Fruit fly (Drosophila melanogaster) whole organism, embryonic: ENCODE measurements around the gene CG31141.
A peak's percentile ranks its signal among the peaks of the same experiment; 100 is the strongest.

ENCODE experiments used
- Antp ChIP-seq: fragments of 200-800 bp; sonication (Bioruptor generic); optimal IDR thresholded peaks from 3 replicates; lab custom pipeline; 2016; ENCODE audit warnings: missing biosample characterization, missing genetic modification characterization
- CG10431 ChIP-seq: fragments of 200-800 bp; sonication (Bioruptor generic); optimal IDR thresholded peaks from 3 replicates; lab custom pipeline; 2018; ENCODE audit warnings: missing biosample characterization, mild to moderate bottlenecking, missing genetic modification characterization
- CG11696 ChIP-seq: fragments of 200-800 bp; sonication (Bioruptor generic); IDR thresholded peaks from 2 replicates; pipeline ENCODE4 v1.3.6; 2022; ENCODE audit warnings: missing biosample characterization, missing genetic modification characterization
- CG12942 ChIP-seq: fragments of 200-800 bp; sonication (Bioruptor generic); optimal IDR thresholded peaks from 3 replicates; lab custom pipeline; 2016; ENCODE audit warnings: missing biosample characterization, missing genetic modification characterization
- CG13624 ChIP-seq: fragments of 200-800 bp; sonication (Bioruptor generic); optimal IDR thresholded peaks from 2 replicates; lab custom pipeline; 2016; ENCODE audit warnings: missing biosample characterization, missing genetic modification characterization
- CG13894 ChIP-seq: fragments of 200-800 bp; sonication (Bioruptor generic); optimal IDR thresholded peaks from 3 replicates; lab custom pipeline; 2018; ENCODE audit warnings: missing biosample characterization, mild to moderate bottlenecking, missing genetic modification characterization, moderate library complexity
- CG15011 ChIP-seq: fragments of 200-800 bp; sonication (Bioruptor generic); optimal IDR thresholded peaks from 3 replicates; lab custom pipeline; 2018; ENCODE audit warnings: missing biosample characterization, mild to moderate bottlenecking, missing genetic modification characterization
- CG1529 ChIP-seq: fragments of 200-800 bp; sonication (Bioruptor generic); optimal IDR thresholded peaks from 3 replicates; lab custom pipeline; 2018; ENCODE audit warnings: missing biosample characterization, missing genetic modification characterization
- CG16815 ChIP-seq: fragments of 200-800 bp; sonication (Bioruptor generic); optimal IDR thresholded peaks from 3 replicates; lab custom pipeline; 2017; ENCODE audit warnings: missing biosample characterization, mild to moderate bottlenecking, missing genetic modification characterization
- CG18619 ChIP-seq: fragments of 200-800 bp; sonication (Bioruptor generic); optimal IDR thresholded peaks from 3 replicates; lab custom pipeline; 2017; ENCODE audit warnings: missing biosample characterization, mild to moderate bottlenecking, missing genetic modification characterization
- CG2116 ChIP-seq: fragments of 200-800 bp; sonication (Bioruptor generic); optimal IDR thresholded peaks from 3 replicates; lab custom pipeline; 2018; ENCODE audit warnings: missing biosample characterization, mild to moderate bottlenecking, missing genetic modification characterization
- CG30403 ChIP-seq: fragments of 200-800 bp; sonication (Bioruptor generic); optimal IDR thresholded peaks from 3 replicates; lab custom pipeline; 2016; ENCODE audit warnings: missing biosample characterization, missing genetic modification characterization
- CG3847 ChIP-seq: fragments of 200-800 bp; sonication (Bioruptor generic); IDR thresholded peaks from 2 replicates; pipeline ENCODE4 v1.3.6; 2022; ENCODE audit warnings: missing biosample characterization, missing genetic modification characterization
- CG42726 ChIP-seq: fragments of 200-800 bp; sonication (Bioruptor generic); IDR thresholded peaks from 2 replicates; pipeline ENCODE4 v1.3.6; 2022; ENCODE audit warnings: missing biosample characterization, missing genetic modification characterization; ENCODE audit not compliant: partially characterized antibody
- CG4854 ChIP-seq: fragments of 200-800 bp; sonication (Bioruptor generic); optimal IDR thresholded peaks from 2 replicates; lab custom pipeline; 2016; ENCODE audit warnings: missing biosample characterization, missing genetic modification characterization, inconsistent platforms
- CG6683 ChIP-seq: fragments of 200-800 bp; sonication (Bioruptor generic); optimal IDR thresholded peaks from 2 replicates; lab custom pipeline; 2017; ENCODE audit warnings: missing biosample characterization, mild to moderate bottlenecking, missing genetic modification characterization, missing genetic modification reagents
- CG6765 ChIP-seq: fragments of 200-800 bp; sonication (Bioruptor generic); optimal IDR thresholded peaks from 3 replicates; lab custom pipeline; 2017; ENCODE audit warnings: missing biosample characterization, mild to moderate bottlenecking, missing genetic modification characterization
- CG8359 ChIP-seq: fragments of 200-800 bp; sonication (Bioruptor generic); optimal IDR thresholded peaks from 2 replicates; lab custom pipeline; 2017; ENCODE audit warnings: missing biosample characterization, mild to moderate bottlenecking, missing genetic modification characterization, borderline replicate concordance
- CG9876 ChIP-seq: fragments of 200-800 bp; sonication (Bioruptor generic); optimal IDR thresholded peaks from 2 replicates; lab custom pipeline; 2016; ENCODE audit warnings: missing biosample characterization, missing genetic modification characterization
- CoRest ChIP-seq: fragments of 200-800 bp; sonication (Bioruptor generic); optimal IDR thresholded peaks from 3 replicates; lab custom pipeline; 2018; ENCODE audit warnings: missing biosample characterization, mild to moderate bottlenecking, missing genetic modification characterization, moderate library complexity
- Doc2 ChIP-seq: fragments of 200-800 bp; sonication (Bioruptor generic); IDR thresholded peaks from 2 replicates; pipeline ENCODE4 v1.3.6; 2022; ENCODE audit warnings: missing biosample characterization, missing genetic modification characterization
- Dref ChIP-seq: fragments of 200-800 bp; sonication (Bioruptor generic); IDR thresholded peaks from 2 replicates; pipeline ENCODE4 v1.3.6; 2022; ENCODE audit warnings: missing biosample characterization, missing genetic modification characterization
- Gsc ChIP-seq: fragments of 200-800 bp; sonication (Bioruptor generic); IDR thresholded peaks from 2 replicates; pipeline ENCODE4 v1.3.6; 2022; ENCODE audit warnings: missing biosample characterization, missing genetic modification characterization
- HLH54F ChIP-seq: fragments of 200-800 bp; sonication (Bioruptor generic); optimal IDR thresholded peaks from 3 replicates; lab custom pipeline; 2016; ENCODE audit warnings: missing biosample characterization, missing genetic modification characterization
- Hsf ChIP-seq: fragments of 200-800 bp; sonication (Bioruptor generic); optimal IDR thresholded peaks from 3 replicates; lab custom pipeline; 2016; ENCODE audit warnings: missing biosample characterization, missing genetic modification characterization
- Jarid2 ChIP-seq: fragments of 200-800 bp; sonication (Bioruptor generic); optimal IDR thresholded peaks from 3 replicates; lab custom pipeline; 2017; ENCODE audit warnings: mild to moderate bottlenecking, missing biosample characterization, missing genetic modification reagents, missing genetic modification characterization
- Lpt ChIP-seq: fragments of >200 bp; optimal IDR thresholded peaks from 2 replicates; lab custom pipeline; 2018; ENCODE audit warnings: missing biosample characterization, missing genetic modification characterization
- MESR4 ChIP-seq: fragments of 200-800 bp; sonication (Bioruptor generic); optimal IDR thresholded peaks from 2 replicates; lab custom pipeline; 2018; ENCODE audit warnings: missing biosample characterization, mild to moderate bottlenecking, missing genetic modification characterization, moderate library complexity
- Meics ChIP-seq: fragments of 200-800 bp; sonication (Bioruptor generic); optimal IDR thresholded peaks from 2 replicates; lab custom pipeline; 2017; ENCODE audit warnings: missing biosample characterization, mild to moderate bottlenecking, missing genetic modification characterization
- Neu2 ChIP-seq: fragments of 200-800 bp; sonication (Bioruptor generic); optimal IDR thresholded peaks from 3 replicates; lab custom pipeline; 2016; ENCODE audit warnings: missing biosample characterization, missing genetic modification characterization, borderline replicate concordance
- Nf-YB ChIP-seq: fragments of 200-800 bp; sonication (Bioruptor generic); optimal IDR thresholded peaks from 3 replicates; lab custom pipeline; 2019; ENCODE audit warnings: missing biosample characterization, mild to moderate bottlenecking, missing genetic modification characterization, moderate library complexity
- Optix ChIP-seq: fragments of 200-800 bp; sonication (Bioruptor generic); IDR thresholded peaks from 3 replicates; pipeline ENCODE4 v1.3.6; 2022; ENCODE audit warnings: missing biosample characterization, missing genetic modification characterization
- PHDP ChIP-seq: fragments of 200-800 bp; sonication (Bioruptor generic); optimal IDR thresholded peaks from 3 replicates; lab custom pipeline; 2018; ENCODE audit warnings: missing biosample characterization, mild to moderate bottlenecking, missing genetic modification characterization, moderate library complexity
- Ravus ChIP-seq: fragments of 200-800 bp; sonication (Bioruptor generic); IDR thresholded peaks from 2 replicates; pipeline ENCODE4 v1.3.6; 2022; ENCODE audit warnings: missing biosample characterization, missing genetic modification characterization
- bsh ChIP-seq, 2 experiments: fragments of 200-800 bp; sonication (Bioruptor generic); optimal IDR thresholded peaks; 2 replicates each; lab custom pipeline; 2017 to 2018; ENCODE audit warnings: mild to moderate bottlenecking in 2 of 2, missing biosample characterization in 2 of 2, missing genetic modification characterization in 2 of 2, moderate library complexity in 1 of 2
- cato ChIP-seq: fragments of 200-800 bp; sonication (Bioruptor generic); optimal IDR thresholded peaks from 2 replicates; lab custom pipeline; 2016; ENCODE audit warnings: missing biosample characterization, missing genetic modification characterization, borderline replicate concordance
- ci ChIP-seq: fragments of 200-800 bp; sonication (Bioruptor generic); IDR thresholded peaks from 3 replicates; pipeline ENCODE4 v1.3.6; 2022; ENCODE audit warnings: missing biosample characterization, missing genetic modification characterization
- ewg ChIP-seq: fragments of 200-800 bp; sonication (Bioruptor generic); optimal IDR thresholded peaks from 3 replicates; lab custom pipeline; 2017; ENCODE audit warnings: mild to moderate bottlenecking, missing biosample characterization, missing genetic modification reagents, missing genetic modification characterization
- gce ChIP-seq: fragments of 200-800 bp; sonication (Bioruptor generic); IDR thresholded peaks from 3 replicates; pipeline ENCODE4 v1.3.6; 2022; ENCODE audit warnings: missing biosample characterization, missing genetic modification characterization
- ind ChIP-seq: fragments of 200-800 bp; sonication (Bioruptor generic); optimal IDR thresholded peaks from 3 replicates; lab custom pipeline; 2016; ENCODE audit warnings: missing biosample characterization, missing genetic modification characterization
- inv ChIP-seq: fragments of 200-800 bp; sonication (Bioruptor generic); IDR thresholded peaks from 2 replicates; pipeline ENCODE4 v1.3.6; 2022; ENCODE audit warnings: missing biosample characterization, missing genetic modification characterization; ENCODE audit not compliant: partially characterized antibody
- ken ChIP-seq: fragments of 200-800 bp; sonication (Bioruptor generic); IDR thresholded peaks from 3 replicates; pipeline ENCODE4 v1.3.6; 2022; ENCODE audit warnings: missing biosample characterization, missing genetic modification characterization
- odd ChIP-seq: fragments of 200-800 bp; sonication (Bioruptor generic); optimal IDR thresholded peaks from 2 replicates; lab custom pipeline; 2017; ENCODE audit warnings: missing biosample characterization, mild to moderate bottlenecking, missing genetic modification characterization
- peb ChIP-seq: fragments of 200-800 bp; sonication (Bioruptor generic); IDR thresholded peaks from 2 replicates; pipeline ENCODE4 v1.3.6; 2022; ENCODE audit warnings: missing biosample characterization, missing genetic modification characterization
- pho ChIP-seq: fragments of 200-800 bp; sonication (Bioruptor generic); optimal IDR thresholded peaks from 2 replicates; lab custom pipeline; 2016; ENCODE audit warnings: missing biosample characterization, missing genetic modification characterization
- slou ChIP-seq: fragments of 200-800 bp; sonication (Bioruptor generic); optimal IDR thresholded peaks from 3 replicates; lab custom pipeline; 2016; ENCODE audit warnings: missing biosample characterization, missing genetic modification characterization
- sqz ChIP-seq: fragments of 200-800 bp; sonication (Bioruptor generic); optimal IDR thresholded peaks from 3 replicates; lab custom pipeline; 2018; ENCODE audit warnings: missing biosample characterization, mild to moderate bottlenecking, missing genetic modification characterization
- vvl ChIP-seq: fragments of 200-800 bp; sonication (Bioruptor generic); IDR thresholded peaks from 2 replicates; pipeline ENCODE4 v1.3.6; 2022; ENCODE audit warnings: missing biosample characterization, missing genetic modification characterization

Gene CG31141

dm6 chr3R:23886270-23887095, 36.6 kb upstream of the CG31141 start (continued):
- TF ChIP-seq CG16815 (GFP tag; lab: Kevin White, UChicago) (peak; percentile 83), gce (GFP tag; lab: Robert Waterston, UW) (peak; percentile 77; the same call in 2 of the 3 replicates), CG15011 (GFP tag; lab: Kevin White, UChicago) (peak; percentile 69), ken (GFP tag; lab: Robert Waterston, UW) (peak; percentile 76; the same call in 2 of the 3 replicates), CG4854 (GFP tag; lab: Kevin White, UChicago) (peak; percentile 57), Doc2 (GFP tag; lab: Robert Waterston, UW) (no peak), MESR4 (GFP tag; lab: Kevin White, UChicago) (peak; percentile 3), slou (GFP tag; lab: Kevin White, UChicago) (no peak), Gsc (no peak; the same call in 1 of the 2 replicates), CG11696 (GFP tag; lab: Robert Waterston, UW) (peak; percentile 99), CG2116 (GFP tag; lab: Kevin White, UChicago) (peak; percentile 59), sqz (GFP tag; lab: Kevin White, UChicago) (peak; percentile 69), CoRest (peak; percentile 89), cato (GFP tag; lab: Kevin White, UChicago) (peak; percentile 78), CG12942 (GFP tag; lab: Kevin White, UChicago) (peak; percentile 69), CG1529 (GFP tag; lab: Kevin White, UChicago) (peak; percentile 83), Antp (peak; percentile 65), peb (GFP tag; lab: Robert Waterston, UW) (peak; percentile 87), ci (GFP tag; lab: Robert Waterston, UW) (peak; percentile 93), vvl (GFP tag; lab: Robert Waterston, UW) (peak; percentile 89), CG13894 (tag; lab: Kevin White, UChicago) (no peak), CG42726 (no peak), Dref (GFP tag; lab: Robert Waterston, UW) (no peak), PHDP (tag; lab: Kevin White, UChicago) (peak; percentile 86), CG13624 (GFP tag; lab: Kevin White, UChicago) (peak; percentile 29), CG9876 (peak; percentile 32), ind (GFP tag; lab: Kevin White, UChicago) (peak; percentile 71), Ravus (GFP tag; lab: Robert Waterston, UW) (0 out of 2 replicates have a peak, but pooled peaks have one; percentile 37), Neu2 (GFP tag; lab: Kevin White, UChicago) (peak; percentile 14), CG3847 (peak; percentile 49), Jarid2 (peak; percentile 54), CG18619 (GFP tag; lab: Kevin White, UChicago) (peak; percentile 71), Nf-YB (peak; percentile 74), bsh (GFP tag; optimal IDR thresholded peaks at IDR 0.05; lab: Kevin White, UChicago) (peak; percentile 90 to 94), inv (GFP tag; lab: Robert Waterston, UW) (0 out of 2 replicates have a peak, but pooled peaks have one; percentile 9), odd (peak; percentile 82), Optix (GFP tag; lab: Robert Waterston, UW) (peak; percentile 81), HLH54F (GFP tag; lab: Kevin White, UChicago) (peak; percentile 45), CG6765 (GFP tag; lab: Kevin White, UChicago) (no peak), Lpt (GFP tag; lab: Kevin White, UChicago) (peak; percentile 30), CG10431 (GFP tag; lab: Kevin White, UChicago) (peak; percentile 81), CG6683 (GFP tag; lab: Kevin White, UChicago) (peak; percentile 58), pho (peak; percentile 54), CG8359 (GFP tag; lab: Kevin White, UChicago) (peak; percentile 82), ewg (GFP tag; lab: Kevin White, UChicago) (peak; percentile 67), Hsf (peak; percentile 84), Meics (GFP tag; lab: Kevin White, UChicago) (peak; percentile 72), CG30403 (GFP tag; lab: Kevin White, UChicago) (peak; percentile 88)
